Worm (Caenorhabditis elegans): ENCODE measurements around the gene R07B7.8.

- no peak for TF ChIP-seq egl-27 (tag; optimal IDR thresholded peaks at IDR 0.05)
- no peak for TF ChIP-seq aly-2 (tag; optimal IDR thresholded peaks at IDR 0.05)
- TF ChIP-seq nhr-77 (tag; optimal IDR thresholded peaks at IDR 0.05) = no peak
- TF ChIP-seq nhr-237 (tag; optimal IDR thresholded peaks at IDR 0.05) = no peak
- TF ChIP-seq fos-1 (tag; optimal IDR thresholded peaks at IDR 0.05) = no peak
- no peak for TF ChIP-seq nhr-67 (tag; optimal IDR thresholded peaks at IDR 0.05)
- TF ChIP-seq fkh-10 (GFP tag; optimal IDR thresholded peaks at IDR 0.05) = no peak
- TF ChIP-seq nhr-43 (tag; optimal IDR thresholded peaks at IDR 0.05; ENCODE audit: poor library complexity, severe bottlenecking) = no peak
- no peak for TF ChIP-seq unc-62 (GFP tag; optimal IDR thresholded peaks at IDR 0.05)
- TF ChIP-seq nhr-76 (tag; optimal IDR thresholded peaks at IDR 0.05) = no peak
- no peak for TF ChIP-seq lin-39 (tag; optimal IDR thresholded peaks at IDR 0.05)
These were observed 39.0 kb downstream of the R07B7.8 start, which contains the start of gene F10C2.5 for ce11 chrV:12045132-12045531.

Measured in whole organism, L3 larva.